Fruit fly (Drosophila melanogaster) whole organism, prepupa: ENCODE data around the gene P5cr-2.

Source experiments
- CG10669 ChIP-seq: fragments of 200-800 bp; sonication (Bioruptor generic); optimal IDR thresholded peaks from 3 replicates; lab custom pipeline; 2018; ENCODE audit warnings: missing biosample characterization, mild to moderate bottlenecking, missing genetic modification characterization, moderate library complexity
- CG11762 ChIP-seq: fragments of 200-800 bp; sonication (Bioruptor generic); optimal IDR thresholded peaks from 3 replicates; lab custom pipeline; 2016; ENCODE audit warnings: missing biosample characterization, missing genetic modification characterization; ENCODE audit not compliant: insufficient read depth
- CG11902 ChIP-seq: fragments of 200-800 bp; sonication (Bioruptor generic); optimal IDR thresholded peaks from 3 replicates; lab custom pipeline; 2016; ENCODE audit warnings: missing biosample characterization, missing genetic modification characterization
- CG15336 ChIP-seq: fragments of 200-800 bp; sonication (Bioruptor generic); IDR thresholded peaks from 2 replicates; pipeline ENCODE4 v1.3.6; 2022; ENCODE audit warnings: missing biosample characterization, missing genetic modification characterization
- CG16779 ChIP-seq: fragments of 200-800 bp; sonication (Bioruptor generic); optimal IDR thresholded peaks from 3 replicates; lab custom pipeline; 2017; ENCODE audit warnings: missing biosample characterization, mild to moderate bottlenecking, missing genetic modification characterization
- CG3032 ChIP-seq: fragments of 200-800 bp; optimal IDR thresholded peaks from 2 replicates; lab custom pipeline; 2019; ENCODE audit warnings: missing biosample characterization, mild to moderate bottlenecking, missing genetic modification characterization, moderate library complexity
- CG31627 ChIP-seq: fragments of 200-800 bp; sonication (Bioruptor generic); optimal IDR thresholded peaks from 3 replicates; lab custom pipeline; 2016; ENCODE audit warnings: missing biosample characterization, missing genetic modification characterization
- CG32006 ChIP-seq: fragments of 200-800 bp; sonication (Bioruptor generic); optimal IDR thresholded peaks from 3 replicates; lab custom pipeline; 2017; ENCODE audit warnings: missing biosample characterization, mild to moderate bottlenecking, missing genetic modification characterization
- CG34406 ChIP-seq: fragments of 200-800 bp; sonication (Bioruptor generic); optimal IDR thresholded peaks from 3 replicates; lab custom pipeline; 2016; ENCODE audit warnings: missing biosample characterization, missing genetic modification characterization
- CG4318 ChIP-seq: fragments of 200-800 bp; sonication (Bioruptor generic); optimal IDR thresholded peaks from 3 replicates; lab custom pipeline; 2017; ENCODE audit warnings: missing biosample characterization, mild to moderate bottlenecking, missing genetic modification characterization
- CG6163 ChIP-seq: fragments of 200-800 bp; sonication (Bioruptor generic); IDR thresholded peaks from 3 replicates; pipeline ENCODE4 v1.3.6; 2022; ENCODE audit warnings: missing biosample characterization, missing genetic modification characterization
- CG6854 ChIP-seq: fragments of 200-800 bp; sonication (Bioruptor generic); optimal IDR thresholded peaks from 2 replicates; lab custom pipeline; 2017; ENCODE audit warnings: missing biosample characterization, mild to moderate bottlenecking, missing genetic modification characterization
- CG7368 ChIP-seq: fragments of 200-800 bp; sonication (Bioruptor generic); optimal IDR thresholded peaks from 3 replicates; lab custom pipeline; 2016; ENCODE audit warnings: missing biosample characterization, missing genetic modification characterization
- CG8119 ChIP-seq: fragments of 200-800 bp; sonication (Bioruptor generic); IDR thresholded peaks from 3 replicates; pipeline ENCODE4 v1.3.6; 2022; ENCODE audit warnings: missing biosample characterization, missing genetic modification characterization
- CG8632 ChIP-seq: fragments of 200-800 bp; sonication (Bioruptor generic); optimal IDR thresholded peaks from 3 replicates; lab custom pipeline; 2016; ENCODE audit warnings: missing biosample characterization, missing genetic modification characterization
- CG9139 ChIP-seq: fragments of 200-800 bp; sonication (Bioruptor generic); optimal IDR thresholded peaks from 3 replicates; lab custom pipeline; 2017; ENCODE audit warnings: missing biosample characterization, mild to moderate bottlenecking, missing genetic modification characterization
- Eip93F ChIP-seq: fragments of 200-800 bp; sonication (Bioruptor generic); optimal IDR thresholded peaks from 2 replicates; lab custom pipeline; 2016; ENCODE audit warnings: missing biosample characterization, mild to moderate bottlenecking, missing genetic modification characterization
- Hr39 ChIP-seq: fragments of 200-800 bp; sonication (Bioruptor generic); optimal IDR thresholded peaks from 2 replicates; lab custom pipeline; 2016; ENCODE audit warnings: missing biosample characterization, missing genetic modification characterization
- Hr4 ChIP-seq: fragments of 200-800 bp; sonication (Bioruptor generic); optimal IDR thresholded peaks from 3 replicates; lab custom pipeline; 2016; ENCODE audit warnings: missing biosample characterization, missing genetic modification characterization
- Met ChIP-seq: fragments of 200-800 bp; sonication (Bioruptor generic); optimal IDR thresholded peaks from 3 replicates; lab custom pipeline; 2016; ENCODE audit warnings: missing biosample characterization, missing genetic modification characterization
- OdsH ChIP-seq: fragments of 200-800 bp; sonication (Bioruptor generic); optimal IDR thresholded peaks from 3 replicates; lab custom pipeline; 2016; ENCODE audit warnings: missing biosample characterization, missing genetic modification characterization
- Smox ChIP-seq: fragments of 200-800 bp; sonication (Bioruptor generic); optimal IDR thresholded peaks from 3 replicates; lab custom pipeline; 2016; ENCODE audit warnings: missing biosample characterization, missing genetic modification characterization
- Sox102F ChIP-seq: fragments of 200-800 bp; sonication (Bioruptor generic); optimal IDR thresholded peaks from 2 replicates; lab custom pipeline; 2016; ENCODE audit warnings: missing biosample characterization, mild to moderate bottlenecking, missing genetic modification characterization
- Sox14 ChIP-seq: fragments of 200-800 bp; sonication (Bioruptor generic); optimal IDR thresholded peaks from 3 replicates; lab custom pipeline; 2016; ENCODE audit warnings: missing biosample characterization, missing genetic modification characterization
- acj6 ChIP-seq: fragments of 200-800 bp; sonication (Bioruptor generic); optimal IDR thresholded peaks from 3 replicates; lab custom pipeline; 2016; ENCODE audit warnings: missing biosample characterization, missing genetic modification characterization
- cyc ChIP-seq: fragments of 200-800 bp; sonication (Bioruptor generic); optimal IDR thresholded peaks from 3 replicates; lab custom pipeline; 2016; ENCODE audit warnings: missing biosample characterization, missing genetic modification characterization
- dac ChIP-seq: fragments of 200-800 bp; sonication (Bioruptor generic); optimal IDR thresholded peaks from 2 replicates; lab custom pipeline; 2017; ENCODE audit warnings: missing biosample characterization, mild to moderate bottlenecking, missing genetic modification characterization
- dsx ChIP-seq: fragments of 200-800 bp; optimal IDR thresholded peaks from 3 replicates; lab custom pipeline; 2019; ENCODE audit warnings: missing biosample characterization, mild to moderate bottlenecking, missing genetic modification characterization, moderate library complexity; ENCODE audit not compliant: poor library complexity, severe bottlenecking
- eg ChIP-seq: fragments of 200-800 bp; sonication (Bioruptor generic); IDR thresholded peaks from 3 replicates; pipeline ENCODE4 v1.3.6; 2022; ENCODE audit warnings: missing biosample characterization, missing genetic modification characterization
- esn ChIP-seq: fragments of 200-800 bp; sonication (Bioruptor generic); optimal IDR thresholded peaks from 2 replicates; lab custom pipeline; 2016; ENCODE audit warnings: missing biosample characterization, mild to moderate bottlenecking, missing genetic modification characterization, moderate library complexity
- fkh ChIP-seq: fragments of 200-800 bp; sonication (Bioruptor generic); optimal IDR thresholded peaks from 3 replicates; lab custom pipeline; 2017; ENCODE audit warnings: missing biosample characterization, mild to moderate bottlenecking, missing genetic modification characterization, moderate library complexity
- lz ChIP-seq: fragments of 200-800 bp; sonication (Bioruptor generic); optimal IDR thresholded peaks from 3 replicates; lab custom pipeline; 2016; ENCODE audit warnings: missing biosample characterization, missing genetic modification characterization
- net ChIP-seq: fragments of 200-800 bp; sonication (Bioruptor generic); optimal IDR thresholded peaks from 3 replicates; lab custom pipeline; 2016; ENCODE audit warnings: missing biosample characterization, missing genetic modification characterization
- pdm3 ChIP-seq: fragments of 200-800 bp; sonication (Bioruptor generic); optimal IDR thresholded peaks from 3 replicates; lab custom pipeline; 2016; ENCODE audit warnings: missing biosample characterization, missing genetic modification characterization
- salr ChIP-seq, 2 experiments: fragments of 200-800 bp; sonication (Bioruptor generic); optimal IDR thresholded peaks; 3 replicates each; lab custom pipeline; 2016 to 2018; ENCODE audit warnings: missing biosample characterization in 2 of 2, missing genetic modification characterization in 2 of 2, mild to moderate bottlenecking in 1 of 2
- spab ChIP-seq: fragments of 200-800 bp; sonication (Bioruptor generic); optimal IDR thresholded peaks from 2 replicates; lab custom pipeline; 2017; ENCODE audit warnings: missing biosample characterization, mild to moderate bottlenecking, missing genetic modification characterization, missing genetic modification reagents
- svp ChIP-seq: fragments of 200-800 bp; sonication (Bioruptor generic); peaks from one replicate; lab custom pipeline; 2016; ENCODE audit warnings: missing biosample characterization, missing genetic modification characterization
- topi ChIP-seq: fragments of 200-800 bp; sonication (Bioruptor generic); optimal IDR thresholded peaks from 3 replicates; lab custom pipeline; 2016; ENCODE audit warnings: missing biosample characterization, missing genetic modification characterization
- vri ChIP-seq: fragments of 200-800 bp; sonication (Bioruptor generic); optimal IDR thresholded peaks from 3 replicates; lab custom pipeline; 2016; ENCODE audit warnings: missing biosample characterization, mild to moderate bottlenecking, missing genetic modification characterization

P5cr-2 gene

DNA sequence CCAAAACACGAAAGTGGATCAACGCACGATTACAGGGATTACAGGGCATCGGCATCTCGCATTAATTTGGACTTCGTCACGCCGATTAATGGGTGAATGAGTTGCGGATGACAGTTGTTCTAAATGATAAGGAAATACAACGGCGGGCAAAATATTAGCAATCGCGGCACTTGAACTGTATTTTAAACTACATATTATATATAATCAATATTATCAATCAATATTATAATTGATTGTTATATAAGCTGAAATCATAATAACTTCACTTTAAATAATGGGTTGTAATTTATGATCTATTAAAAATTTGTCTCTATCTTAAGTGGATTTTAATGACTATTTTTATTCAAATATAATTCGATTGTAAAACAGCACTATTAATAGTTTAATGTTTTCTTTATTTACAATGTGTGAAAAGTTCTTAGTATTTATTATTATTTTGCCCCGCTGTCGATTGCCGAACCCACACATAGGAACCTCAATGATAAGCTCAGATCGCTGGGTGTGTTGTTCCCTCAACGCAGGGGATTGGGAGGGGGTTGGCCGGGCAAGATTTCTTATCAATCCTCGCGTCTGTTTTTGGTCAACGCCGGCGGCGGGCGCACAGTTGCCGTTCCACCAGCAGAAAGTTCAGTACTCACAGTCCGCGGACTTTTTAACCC, 620 bp downstream of the P5cr-2 start (continued):
- TF ChIP-seq CG7368 (GFP tag; lab: Kevin White, UChicago) (peak; percentile 21), CG34406 (peak; percentile 56), CG11762 (GFP tag; lab: Kevin White, UChicago) (no peak), cyc (GFP tag; lab: Kevin White, UChicago) (peak; percentile 21), Eip93F (GFP tag; lab: Kevin White, UChicago) (peak; percentile 32), CG8119 (GFP tag; lab: Robert Waterston, UW) (no peak), spab (peak; percentile 35), CG9139 (GFP tag; lab: Kevin White, UChicago) (no peak), dsx (GFP tag; lab: Kevin White, UChicago) (peak; percentile 79), acj6 (GFP tag; lab: Kevin White, UChicago) (peak; percentile 32), esn (GFP tag; lab: Kevin White, UChicago) (peak; percentile 52), fkh (GFP tag; lab: Kevin White, UChicago) (no peak), CG8632 (GFP tag; lab: Kevin White, UChicago) (peak; percentile 65), lz (peak; percentile 17), svp (GFP tag; lab: Kevin White, UChicago) (peak; percentile 92), eg (GFP tag; lab: Robert Waterston, UW) (peak; percentile 54; the same call in 2 of the 3 replicates), vri (GFP tag; lab: Kevin White, UChicago) (peak; percentile 23), CG10669 (GFP tag; lab: Kevin White, UChicago) (peak; percentile 43), Smox (GFP tag; lab: Kevin White, UChicago) (peak; percentile 5), CG4318 (no peak)
- TF ChIP-seq, all 60 proteins: peak for 35

DNA sequence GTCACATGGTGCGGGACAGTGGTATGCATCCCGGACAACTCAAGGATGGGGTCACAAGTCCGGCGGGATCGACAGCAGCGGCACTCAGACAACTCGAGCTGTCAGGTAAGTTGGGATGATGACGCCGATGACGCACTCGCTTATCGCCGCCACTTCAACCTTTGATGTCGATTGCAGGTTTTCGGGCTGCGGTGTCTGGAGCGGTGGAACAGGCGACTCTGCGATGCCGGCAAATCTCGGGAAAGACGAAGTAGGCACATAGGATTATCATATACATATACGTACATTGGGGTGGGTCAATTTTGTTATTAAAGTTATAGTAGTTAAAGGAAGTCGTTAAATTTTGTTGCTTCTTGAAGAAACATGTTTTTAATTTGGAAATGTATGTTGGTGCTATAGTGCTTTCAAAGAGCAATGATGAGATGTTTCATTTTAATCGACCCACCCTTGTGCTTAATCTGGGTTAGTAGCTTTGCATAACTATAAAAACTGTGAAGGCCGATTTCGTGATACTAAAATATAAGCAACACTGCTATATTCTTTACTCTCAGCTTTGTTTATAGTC, 2.1 kb downstream of the P5cr-2 start:
- no peak for TF ChIP-seq CG34406
- TF ChIP-seq CG8632 (GFP tag; lab: Kevin White, UChicago), result no peak
- peak; percentile 37 for TF ChIP-seq esn (GFP tag; lab: Kevin White, UChicago)
- TF ChIP-seq CG31627 (GFP tag; lab: Kevin White, UChicago), result no peak
- no peak for TF ChIP-seq CG16779 (tag; lab: Kevin White, UChicago)
- no peak for TF ChIP-seq CG6854 (GFP tag; lab: Kevin White, UChicago)
- peak; percentile 21 for TF ChIP-seq Sox14
- TF ChIP-seq dac (GFP tag; lab: Kevin White, UChicago), result no peak
- peak; percentile 23 for TF ChIP-seq CG32006 (GFP tag; lab: Kevin White, UChicago)
- peak; percentile 29; the same call in 1 of the 2 replicates for TF ChIP-seq CG15336 (GFP tag; lab: Robert Waterston, UW)
- peak; percentile 18 for TF ChIP-seq net
- TF ChIP-seq Smox (GFP tag; lab: Kevin White, UChicago), result no peak
- peak; percentile 22 for TF ChIP-seq vri (GFP tag; lab: Kevin White, UChicago)
- TF ChIP-seq CG8119 (GFP tag; lab: Robert Waterston, UW), result 0 out of 3 replicates have a peak, but pooled peaks have one; percentile 19
- no peak for TF ChIP-seq Hr4 (GFP tag; lab: Kevin White, UChicago)
- TF ChIP-seq Hr39 (GFP tag; lab: Kevin White, UChicago), result peak; percentile 29
- TF ChIP-seq svp (GFP tag; lab: Kevin White, UChicago), result peak; percentile 98
- TF ChIP-seq salr (GFP tag; optimal IDR thresholded peaks at IDR 0.05; lab: Kevin White, UChicago), result peak in 1 of 2 experiments; percentile 4
- TF ChIP-seq pdm3, result peak; percentile 18
- no peak for TF ChIP-seq dsx (GFP tag; lab: Kevin White, UChicago)
- no peak for TF ChIP-seq CG3032 (tag; lab: Kevin White, UChicago)
- TF ChIP-seq CG6163 (GFP tag; lab: Robert Waterston, UW), result peak; percentile 31; the same call in 1 of the 3 replicates
- peak; percentile 46 for TF ChIP-seq topi (GFP tag; lab: Kevin White, UChicago)
- no peak for TF ChIP-seq Sox102F (GFP tag; lab: Kevin White, UChicago)
- peak; percentile 16 for TF ChIP-seq Met (GFP tag; lab: Kevin White, UChicago)
- TF ChIP-seq CG11902 (GFP tag; lab: Kevin White, UChicago), result no peak
- no peak for TF ChIP-seq OdsH
- TF ChIP-seq Eip93F (GFP tag; lab: Kevin White, UChicago), result no peak
